Fruit fly (Drosophila melanogaster) whole organism, prepupa: ENCODE data around the gene CG7806.

Experiments
- Blimp-1 ChIP-seq: fragments of 200-800 bp; sonication (Bioruptor generic); optimal IDR thresholded peaks from 3 replicates; lab custom pipeline; 2017; ENCODE audit warnings: missing biosample characterization, missing genetic modification characterization, mild to moderate bottlenecking, moderate library complexity, missing genetic modification reagents
- CG11294 ChIP-seq: fragments of 200-800 bp; sonication (Bioruptor generic); IDR thresholded peaks from 2 replicates; pipeline ENCODE4 v1.3.6; 2022; ENCODE audit warnings: missing biosample characterization, missing genetic modification characterization
- CG11762 ChIP-seq: fragments of 200-800 bp; sonication (Bioruptor generic); optimal IDR thresholded peaks from 3 replicates; lab custom pipeline; 2016; ENCODE audit warnings: missing biosample characterization, missing genetic modification characterization; ENCODE audit not compliant: insufficient read depth
- CG1621 ChIP-seq: fragments of 200-800 bp; sonication (Bioruptor generic); optimal IDR thresholded peaks from 3 replicates; lab custom pipeline; 2018; ENCODE audit warnings: missing biosample characterization, mild to moderate bottlenecking, missing genetic modification characterization
- CG31627 ChIP-seq: fragments of 200-800 bp; sonication (Bioruptor generic); optimal IDR thresholded peaks from 3 replicates; lab custom pipeline; 2016; ENCODE audit warnings: missing biosample characterization, missing genetic modification characterization
- CG32006 ChIP-seq: fragments of 200-800 bp; sonication (Bioruptor generic); optimal IDR thresholded peaks from 3 replicates; lab custom pipeline; 2017; ENCODE audit warnings: missing biosample characterization, mild to moderate bottlenecking, missing genetic modification characterization
- CG34406 ChIP-seq: fragments of 200-800 bp; sonication (Bioruptor generic); optimal IDR thresholded peaks from 3 replicates; lab custom pipeline; 2016; ENCODE audit warnings: missing biosample characterization, missing genetic modification characterization
- CG4318 ChIP-seq: fragments of 200-800 bp; sonication (Bioruptor generic); optimal IDR thresholded peaks from 3 replicates; lab custom pipeline; 2017; ENCODE audit warnings: missing biosample characterization, mild to moderate bottlenecking, missing genetic modification characterization
- CG6163 ChIP-seq: fragments of 200-800 bp; sonication (Bioruptor generic); IDR thresholded peaks from 3 replicates; pipeline ENCODE4 v1.3.6; 2022; ENCODE audit warnings: missing biosample characterization, missing genetic modification characterization
- CG6276 ChIP-seq: fragments of 200-800 bp; sonication (Bioruptor generic); optimal IDR thresholded peaks from 2 replicates; lab custom pipeline; 2017; ENCODE audit warnings: missing biosample characterization, mild to moderate bottlenecking, missing genetic modification characterization
- CG6792 ChIP-seq: fragments of 200-800 bp; sonication (Bioruptor generic); optimal IDR thresholded peaks from 3 replicates; lab custom pipeline; 2016; ENCODE audit warnings: missing biosample characterization, missing genetic modification characterization
- CG6808 ChIP-seq: fragments of 200-800 bp; sonication (Bioruptor generic); optimal IDR thresholded peaks from 3 replicates; lab custom pipeline; 2017; ENCODE audit warnings: missing biosample characterization, missing genetic modification characterization, mild to moderate bottlenecking, moderate library complexity, missing genetic modification reagents
- CG6854 ChIP-seq: fragments of 200-800 bp; sonication (Bioruptor generic); optimal IDR thresholded peaks from 2 replicates; lab custom pipeline; 2017; ENCODE audit warnings: missing biosample characterization, mild to moderate bottlenecking, missing genetic modification characterization
- CG8119 ChIP-seq: fragments of 200-800 bp; sonication (Bioruptor generic); IDR thresholded peaks from 3 replicates; pipeline ENCODE4 v1.3.6; 2022; ENCODE audit warnings: missing biosample characterization, missing genetic modification characterization
- CG8319 ChIP-seq: fragments of 200-800 bp; sonication (Bioruptor generic); optimal IDR thresholded peaks from 3 replicates; lab custom pipeline; 2016; ENCODE audit warnings: missing biosample characterization, missing genetic modification characterization
- CG9139 ChIP-seq: fragments of 200-800 bp; sonication (Bioruptor generic); optimal IDR thresholded peaks from 3 replicates; lab custom pipeline; 2017; ENCODE audit warnings: missing biosample characterization, mild to moderate bottlenecking, missing genetic modification characterization
- Eip78C ChIP-seq: fragments of 200-800 bp; sonication (Bioruptor generic); peaks from one replicate; lab custom pipeline; 2016; ENCODE audit warnings: missing biosample characterization, missing genetic modification characterization
- Ets21C ChIP-seq: fragments of 200-800 bp; sonication (Bioruptor generic); optimal IDR thresholded peaks from 3 replicates; lab custom pipeline; 2016; ENCODE audit warnings: missing biosample characterization, missing genetic modification characterization
- Ets96B ChIP-seq: fragments of 200-800 bp; optimal IDR thresholded peaks from 2 replicates; lab custom pipeline; 2019; ENCODE audit warnings: missing biosample characterization, mild to moderate bottlenecking, missing genetic modification characterization, moderate library complexity
- Hr38 ChIP-seq: sonication (Bioruptor generic); optimal IDR thresholded peaks from 2 replicates; lab custom pipeline; 2016; ENCODE audit warnings: missing biosample characterization, missing genetic modification characterization
- Hr39 ChIP-seq: fragments of 200-800 bp; sonication (Bioruptor generic); optimal IDR thresholded peaks from 2 replicates; lab custom pipeline; 2016; ENCODE audit warnings: missing biosample characterization, missing genetic modification characterization
- Hr4 ChIP-seq: fragments of 200-800 bp; sonication (Bioruptor generic); optimal IDR thresholded peaks from 3 replicates; lab custom pipeline; 2016; ENCODE audit warnings: missing biosample characterization, missing genetic modification characterization
- Lpt ChIP-seq: fragments of 200-800 bp; sonication (Bioruptor generic); optimal IDR thresholded peaks from 3 replicates; lab custom pipeline; 2016; ENCODE audit warnings: missing biosample characterization, missing genetic modification characterization
- Met ChIP-seq: fragments of 200-800 bp; sonication (Bioruptor generic); optimal IDR thresholded peaks from 3 replicates; lab custom pipeline; 2016; ENCODE audit warnings: missing biosample characterization, missing genetic modification characterization
- OdsH ChIP-seq: fragments of 200-800 bp; sonication (Bioruptor generic); optimal IDR thresholded peaks from 3 replicates; lab custom pipeline; 2016; ENCODE audit warnings: missing biosample characterization, missing genetic modification characterization
- Smox ChIP-seq: fragments of 200-800 bp; sonication (Bioruptor generic); optimal IDR thresholded peaks from 3 replicates; lab custom pipeline; 2016; ENCODE audit warnings: missing biosample characterization, missing genetic modification characterization
- Sox102F ChIP-seq: fragments of 200-800 bp; sonication (Bioruptor generic); optimal IDR thresholded peaks from 2 replicates; lab custom pipeline; 2016; ENCODE audit warnings: missing biosample characterization, mild to moderate bottlenecking, missing genetic modification characterization
- Sox15 ChIP-seq: fragments of 200-800 bp; sonication (Bioruptor generic); optimal IDR thresholded peaks from 3 replicates; lab custom pipeline; 2016; ENCODE audit warnings: missing biosample characterization, missing genetic modification characterization
- achi ChIP-seq: fragments of 200-800 bp; sonication (Bioruptor generic); optimal IDR thresholded peaks from 3 replicates; lab custom pipeline; 2016; ENCODE audit warnings: missing biosample characterization, missing genetic modification characterization
- dsx ChIP-seq: fragments of 200-800 bp; optimal IDR thresholded peaks from 3 replicates; lab custom pipeline; 2019; ENCODE audit warnings: missing biosample characterization, mild to moderate bottlenecking, missing genetic modification characterization, moderate library complexity; ENCODE audit not compliant: poor library complexity, severe bottlenecking
- eg ChIP-seq: fragments of 200-800 bp; sonication (Bioruptor generic); IDR thresholded peaks from 3 replicates; pipeline ENCODE4 v1.3.6; 2022; ENCODE audit warnings: missing biosample characterization, missing genetic modification characterization
- esn ChIP-seq: fragments of 200-800 bp; sonication (Bioruptor generic); optimal IDR thresholded peaks from 2 replicates; lab custom pipeline; 2016; ENCODE audit warnings: missing biosample characterization, mild to moderate bottlenecking, missing genetic modification characterization, moderate library complexity
- fd59A ChIP-seq: fragments of 200-800 bp; sonication (Bioruptor generic); optimal IDR thresholded peaks from 2 replicates; lab custom pipeline; 2017; ENCODE audit warnings: missing biosample characterization, mild to moderate bottlenecking, missing genetic modification characterization, missing genetic modification reagents
- fd85E ChIP-seq: fragments of 200-800 bp; sonication (Bioruptor generic); optimal IDR thresholded peaks from 3 replicates; lab custom pipeline; 2016; ENCODE audit warnings: missing biosample characterization, missing genetic modification characterization
- fkh ChIP-seq: fragments of 200-800 bp; sonication (Bioruptor generic); optimal IDR thresholded peaks from 3 replicates; lab custom pipeline; 2017; ENCODE audit warnings: missing biosample characterization, mild to moderate bottlenecking, missing genetic modification characterization, moderate library complexity
- lz ChIP-seq: fragments of 200-800 bp; sonication (Bioruptor generic); optimal IDR thresholded peaks from 3 replicates; lab custom pipeline; 2016; ENCODE audit warnings: missing biosample characterization, missing genetic modification characterization
- net ChIP-seq: fragments of 200-800 bp; sonication (Bioruptor generic); optimal IDR thresholded peaks from 3 replicates; lab custom pipeline; 2016; ENCODE audit warnings: missing biosample characterization, missing genetic modification characterization
- pdm3 ChIP-seq: fragments of 200-800 bp; sonication (Bioruptor generic); optimal IDR thresholded peaks from 3 replicates; lab custom pipeline; 2016; ENCODE audit warnings: missing biosample characterization, missing genetic modification characterization
- salr ChIP-seq, 2 experiments: fragments of 200-800 bp; sonication (Bioruptor generic); optimal IDR thresholded peaks; 3 replicates each; lab custom pipeline; 2016 to 2018; ENCODE audit warnings: missing biosample characterization in 2 of 2, missing genetic modification characterization in 2 of 2, mild to moderate bottlenecking in 1 of 2
- spab ChIP-seq: fragments of 200-800 bp; sonication (Bioruptor generic); optimal IDR thresholded peaks from 2 replicates; lab custom pipeline; 2017; ENCODE audit warnings: missing biosample characterization, mild to moderate bottlenecking, missing genetic modification characterization, missing genetic modification reagents
- svp ChIP-seq: fragments of 200-800 bp; sonication (Bioruptor generic); peaks from one replicate; lab custom pipeline; 2016; ENCODE audit warnings: missing biosample characterization, missing genetic modification characterization
- vri ChIP-seq: fragments of 200-800 bp; sonication (Bioruptor generic); optimal IDR thresholded peaks from 3 replicates; lab custom pipeline; 2016; ENCODE audit warnings: missing biosample characterization, mild to moderate bottlenecking, missing genetic modification characterization

Gene CG7806

DNA sequence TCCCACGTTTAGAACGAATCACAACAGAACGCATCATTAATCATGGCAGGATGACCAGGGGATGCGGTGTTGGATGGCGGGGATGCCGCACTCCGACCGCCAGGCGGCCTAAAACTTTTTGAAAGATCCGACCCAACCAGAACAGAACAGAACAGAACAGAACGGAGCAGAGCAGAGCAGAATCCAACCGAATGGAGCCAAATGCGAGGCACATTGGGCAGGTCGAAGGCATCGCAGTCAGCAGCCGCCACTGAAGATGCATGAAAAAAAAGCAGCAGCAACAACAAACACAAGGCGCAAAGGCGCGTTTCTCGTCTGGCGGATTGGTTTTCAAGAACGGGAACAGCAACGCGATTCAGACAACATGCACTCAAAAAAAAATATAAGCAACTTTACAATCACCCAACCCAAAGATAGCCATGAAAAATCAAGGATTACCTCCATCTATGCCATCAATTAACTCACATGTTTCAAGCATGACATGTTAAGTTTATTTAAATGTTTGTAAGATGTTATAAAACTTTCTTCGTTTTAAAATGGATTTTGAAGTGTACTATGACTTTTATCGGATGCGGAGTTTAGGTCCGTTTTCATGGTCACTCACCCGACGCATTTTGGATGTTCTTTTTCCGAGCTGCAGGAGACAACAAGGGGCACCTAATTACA lies 31.7 kb upstream of the CG7806 start (continued):
- TF ChIP-seq CG6854 (GFP tag; lab: Kevin White, UChicago): peak; percentile 92
- peak; percentile 86 for TF ChIP-seq CG11762 (GFP tag; lab: Kevin White, UChicago)
- peak; percentile 92 for TF ChIP-seq fd59A (GFP tag; lab: Kevin White, UChicago)
- peak; percentile 89 for TF ChIP-seq pdm3 (GFP tag; lab: Kevin White, UChicago)
- TF ChIP-seq eg (GFP tag; lab: Robert Waterston, UW): peak; percentile 72
- peak; percentile 75 for TF ChIP-seq Lpt (GFP tag; lab: Kevin White, UChicago)
- peak; percentile 96 for TF ChIP-seq lz
- TF ChIP-seq Ets96B: peak; percentile 93
- TF ChIP-seq CG9139 (GFP tag; lab: Kevin White, UChicago): peak; percentile 85
- TF ChIP-seq esn: peak; percentile 97
- TF ChIP-seq CG8319: peak; percentile 80
- TF ChIP-seq CG6808 (GFP tag; lab: Kevin White, UChicago): peak; percentile 88
- TF ChIP-seq CG6163 (GFP tag; lab: Robert Waterston, UW): peak; percentile 93
- no peak for TF ChIP-seq Hr38 (GFP tag; lab: Kevin White, UChicago)
- TF ChIP-seq Ets21C: peak; percentile 90

DNA sequence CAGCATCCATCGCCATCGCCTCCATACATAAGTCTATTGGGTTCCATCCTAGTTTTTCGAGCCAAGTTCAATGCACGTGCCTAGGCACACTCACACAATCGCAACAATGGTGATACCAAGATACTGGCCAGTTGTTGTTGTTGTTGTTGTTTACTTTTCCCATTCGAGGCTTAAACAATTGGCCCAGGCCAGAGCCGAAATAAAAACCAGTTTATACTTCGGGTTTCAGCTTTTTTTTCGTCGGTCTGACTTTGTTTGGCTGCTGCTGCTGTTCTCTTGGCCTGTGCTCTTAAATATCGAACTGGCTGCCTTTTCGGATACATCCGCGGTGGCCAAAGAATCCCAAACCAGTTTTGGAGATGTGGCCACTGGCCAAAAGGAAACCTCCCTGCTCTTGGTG lies 31.0 kb upstream of the CG7806 start:
- peak; percentile 13 for TF ChIP-seq CG8319
- TF ChIP-seq dsx: peak; percentile 39
- TF ChIP-seq spab (GFP tag; lab: Kevin White, UChicago): no peak
- TF ChIP-seq fkh: peak; percentile 51

DNA sequence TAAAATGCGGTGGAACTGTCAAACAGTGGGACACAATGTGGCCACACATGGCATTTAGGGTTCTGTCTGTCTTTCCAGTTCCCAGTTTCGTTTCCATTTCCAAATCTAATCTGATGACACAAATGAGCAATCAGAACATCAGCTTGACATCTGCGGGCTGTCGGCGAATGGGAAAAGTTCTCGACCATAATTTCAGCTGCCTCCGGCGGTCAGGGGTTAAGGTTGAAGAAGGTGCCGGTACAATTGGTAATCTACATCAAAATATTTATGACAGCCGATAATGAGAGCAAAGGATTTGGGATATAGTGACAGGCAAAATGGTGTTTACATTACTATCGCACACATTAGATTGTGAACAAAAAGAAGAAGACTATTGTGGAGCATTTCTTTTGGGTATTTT lies 29.3 kb upstream of the CG7806 start:
- TF ChIP-seq Met (GFP tag; lab: Kevin White, UChicago): no peak
- no peak for TF ChIP-seq CG11762 (GFP tag; lab: Kevin White, UChicago)
- TF ChIP-seq CG1621 (tag; lab: Kevin White, UChicago): no peak
- TF ChIP-seq CG4318 (GFP tag; lab: Kevin White, UChicago): no peak
- TF ChIP-seq, all 60 proteins: peak for 0

DNA sequence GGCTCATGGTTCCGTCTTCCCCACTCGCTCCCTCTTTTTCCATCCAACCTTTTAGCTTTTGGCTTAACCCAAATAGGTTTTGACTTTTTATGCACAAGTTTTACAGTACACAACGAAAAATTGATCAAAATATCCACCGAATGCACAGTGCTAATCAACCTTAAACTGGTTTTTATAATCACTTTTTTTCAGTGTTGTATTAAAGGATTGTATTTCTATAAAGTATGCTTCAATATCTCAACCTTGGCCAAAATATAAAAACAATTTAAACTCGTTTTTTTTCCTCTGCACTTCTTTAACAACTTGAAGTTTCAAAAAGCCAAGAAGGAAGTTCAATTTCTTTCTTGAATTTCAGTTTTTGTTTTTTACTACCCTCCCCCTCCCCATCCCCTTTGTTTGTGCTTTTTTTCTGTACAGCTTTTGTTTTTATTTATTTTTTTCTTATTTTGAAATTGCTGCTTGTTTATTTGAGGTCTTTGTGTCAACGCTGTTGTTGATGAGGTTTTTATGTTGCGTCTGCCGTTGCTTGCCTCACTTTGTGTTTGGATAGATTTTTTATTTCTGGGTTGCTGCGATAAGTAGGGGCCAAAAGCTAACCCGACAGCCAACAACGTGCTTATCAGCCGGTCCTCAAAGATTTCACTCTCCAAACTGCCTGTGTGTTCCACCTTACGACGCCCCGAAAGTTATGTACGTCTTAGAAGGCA lies 26.1 kb upstream of the CG7806 start:
- TF ChIP-seq Met (GFP tag; lab: Kevin White, UChicago) (peak; percentile 26), CG6808 (GFP tag; lab: Kevin White, UChicago) (no peak), Eip78C (GFP tag; lab: Kevin White, UChicago) (peak; percentile 77), Smox (GFP tag; lab: Kevin White, UChicago) (no peak), CG6163 (GFP tag; lab: Robert Waterston, UW) (peak; percentile 52; the same call in 1 of the 3 replicates), Sox102F (GFP tag; lab: Kevin White, UChicago) (peak; percentile 34), achi (GFP tag; lab: Kevin White, UChicago) (peak; percentile 32), spab (GFP tag; lab: Kevin White, UChicago) (no peak), CG11294 (GFP tag; lab: Robert Waterston, UW) (no peak), vri (GFP tag; lab: Kevin White, UChicago) (no peak), CG6792 (peak; percentile 6), CG32006 (peak; percentile 48), net (GFP tag; lab: Kevin White, UChicago) (peak; percentile 11), CG8319 (no peak), CG6276 (GFP tag; lab: Kevin White, UChicago) (peak; percentile 31), Blimp-1 (GFP tag; lab: Kevin White, UChicago) (no peak), OdsH (no peak), svp (peak; percentile 82), eg (GFP tag; lab: Robert Waterston, UW) (peak; percentile 23; the same call in 1 of the 3 replicates), Hr39 (GFP tag; lab: Kevin White, UChicago) (peak; percentile 13), Ets21C (no peak), CG4318 (GFP tag; lab: Kevin White, UChicago) (no peak), CG1621 (tag; lab: Kevin White, UChicago) (no peak), CG8119 (peak; percentile 32; the same call in 1 of the 3 replicates), fd85E (GFP tag; lab: Kevin White, UChicago) (no peak), Hr4 (GFP tag; lab: Kevin White, UChicago) (peak; percentile 29), fkh (peak; percentile 29), Sox15 (no peak), salr (GFP tag; optimal IDR thresholded peaks at IDR 0.05; lab: Kevin White, UChicago) (no peak), CG31627 (GFP tag; lab: Kevin White, UChicago) (no peak), CG34406 (GFP tag; lab: Kevin White, UChicago) (peak; percentile 15), fd59A (GFP tag; lab: Kevin White, UChicago) (no peak)
